Worm (Caenorhabditis elegans): Measurements from ENCODE around the gene C54H2.4.

C54H2.4 gene

ce11 chrX:5724544-5724943, 46.0 kb downstream of the C54H2.4 start:
- TF ChIP-seq bed-3 (GFP tag; optimal IDR thresholded peaks at IDR 0.05) (no peak), drap-1 (GFP tag; optimal IDR thresholded peaks at IDR 0.05) (no peak), ces-1 (GFP tag; optimal IDR thresholded peaks at IDR 0.05) (peak; percentile 91)

- TF ChIP-seq ces-1 (GFP tag; optimal IDR thresholded peaks at IDR 0.05) (peak; percentile 95), tbx-8 (GFP tag; optimal IDR thresholded peaks at IDR 0.05) (no peak)
These were observed 46.8 kb downstream of the C54H2.4 start for ce11 chrX:5723758-5724157.

DNA sequence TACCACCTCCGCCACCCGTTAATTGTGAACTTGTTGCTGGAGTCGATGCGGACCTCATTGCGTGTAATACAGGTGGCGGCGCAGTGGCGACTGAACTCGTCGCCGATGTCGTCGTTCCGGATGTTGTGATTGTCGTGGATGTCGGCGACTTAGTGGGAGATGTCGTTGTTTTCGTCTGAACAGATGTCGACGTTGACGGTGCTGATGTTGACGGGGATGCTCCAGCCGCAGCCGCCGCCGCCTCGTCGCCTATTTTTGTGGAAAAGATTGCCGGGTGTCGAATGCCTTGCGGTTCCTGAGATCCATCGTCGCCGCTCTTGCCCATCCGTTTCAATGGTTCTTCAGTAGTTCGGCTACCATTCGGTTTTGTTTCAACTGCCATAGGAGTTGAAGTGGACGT, 49.6 kb downstream of the C54H2.4 start:
- no peak for TF ChIP-seq unc-62 (GFP tag; optimal IDR thresholded peaks at IDR 0.05)
- TF ChIP-seq bed-3 (GFP tag; optimal IDR thresholded peaks at IDR 0.05): no peak
- TF ChIP-seq ceh-39 (tag; optimal IDR thresholded peaks at IDR 0.05): no peak
- no peak for TF ChIP-seq nhr-12 (tag; optimal IDR thresholded peaks at IDR 0.05)
- no peak for TF ChIP-seq tbx-8 (GFP tag; optimal IDR thresholded peaks at IDR 0.05)
- no peak for TF ChIP-seq nhr-76 (tag; optimal IDR thresholded peaks at IDR 0.05)
- no peak for TF ChIP-seq zip-8 (tag; optimal IDR thresholded peaks at IDR 0.05)
- no peak for TF ChIP-seq sptf-1 (tag; optimal IDR thresholded peaks at IDR 0.05)
- no peak for TF ChIP-seq sem-2 (GFP tag; optimal IDR thresholded peaks at IDR 0.05)
- no peak for TF ChIP-seq lin-13 (tag; optimal IDR thresholded peaks at IDR 0.05)
- TF ChIP-seq pha-4 (tag; optimal IDR thresholded peaks at IDR 0.05): no peak
- no peak for TF ChIP-seq mls-2 (tag; optimal IDR thresholded peaks at IDR 0.05)

- no peak for TF ChIP-seq drap-1 (GFP tag; optimal IDR thresholded peaks at IDR 0.05)
- no peak for TF ChIP-seq unc-39 (tag; optimal IDR thresholded peaks at IDR 0.05)
- TF ChIP-seq nhr-28 (tag; optimal IDR thresholded peaks at IDR 0.05): no peak
- TF ChIP-seq ces-1 (GFP tag; optimal IDR thresholded peaks at IDR 0.05): no peak
- no peak for TF ChIP-seq ham-2 (GFP tag; optimal IDR thresholded peaks at IDR 0.05)
- no peak for TF ChIP-seq lin-13 (tag; optimal IDR thresholded peaks at IDR 0.05)
- no peak for TF ChIP-seq nhr-2 (tag; optimal IDR thresholded peaks at IDR 0.05)
These were observed 50.4 kb downstream of the C54H2.4 start, which contains the start of gene C41G11.1 for ce11 chrX:5720124-5720523. TSS of gene C41G11.1 (minus strand) at chrX:5720224.

Measured in whole organism, mixed stage, embryonic.